Worm (Caenorhabditis elegans) whole organism, late embryonic: ENCODE measurements around the gene nekl-4.

Source experiments
- ama-1 ChIP-seq: fragments of 150-350 bp; optimal IDR thresholded peaks from 2 replicates; lab custom pipeline; 2014
- pros-1 ChIP-seq: fragments of 150-350 bp; optimal IDR thresholded peaks from 2 replicates; lab custom pipeline; 2014; ENCODE audit warnings: missing biosample characterization, missing genetic modification reagents, missing genetic modification characterization

DNA sequence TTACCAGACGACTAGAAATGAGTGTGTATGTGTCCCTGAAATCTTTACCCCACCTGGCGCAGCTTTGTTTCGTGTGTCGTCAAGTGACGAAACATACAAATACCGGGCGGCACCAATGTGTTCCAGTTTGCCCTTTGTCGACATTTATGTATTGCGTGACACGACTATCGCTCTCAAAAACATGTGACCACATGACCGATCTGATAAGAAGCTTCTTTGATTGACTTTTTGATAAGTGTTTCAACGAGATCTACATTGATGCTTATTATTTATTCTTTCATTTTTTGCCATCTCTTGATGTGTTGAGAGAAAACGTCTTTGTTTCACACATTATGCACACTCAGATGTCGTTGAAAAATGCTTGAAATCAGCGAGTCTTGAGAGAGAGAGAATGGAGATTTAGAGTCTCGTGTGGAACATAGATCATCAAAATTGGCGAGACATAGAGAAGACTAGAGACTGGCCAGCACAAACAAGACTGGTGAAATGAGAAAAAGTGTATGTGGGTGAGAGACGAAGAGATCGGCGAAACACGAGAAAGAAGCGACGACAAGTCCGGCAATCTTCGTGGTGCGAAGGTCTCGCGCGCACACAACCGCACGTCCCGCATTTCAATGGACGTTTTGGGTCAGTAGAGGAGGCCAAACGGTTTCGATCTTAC lies 14.3 kb downstream of the nekl-4 start:
- TF ChIP-seq ama-1 (no peak), pros-1 (no peak)
